Worm (Caenorhabditis elegans) whole organism, young adult: Measurements from ENCODE around the gene ZK488.6.

Experiments used
- C17E4.6 ChIP-seq: fragments of 200-800 bp; sonication (Bioruptor generic); IDR thresholded peaks from 2 replicates; pipeline ENCODE4 v1.3.6; 2022; ENCODE audit warnings: missing genetic modification reagents, missing genetic modification characterization, missing compliant biosample characterization
- F10E7.11 ChIP-seq: sonication (generic microtip); optimal IDR thresholded peaks from 2 replicates; lab custom pipeline; 2017; ENCODE audit warnings: mild to moderate bottlenecking, missing genetic modification characterization, moderate library complexity, missing compliant biosample characterization
- F39B2.1 ChIP-seq: fragments of 200-800 bp; sonication (Bioruptor generic); IDR thresholded peaks from 2 replicates; pipeline ENCODE4 v1.3.6; 2022; ENCODE audit warnings: missing genetic modification reagents, missing genetic modification characterization, missing compliant biosample characterization
- F49E8.2 ChIP-seq: sonication (generic microtip); optimal IDR thresholded peaks from 3 replicates; lab custom pipeline; 2017; ENCODE audit warnings: missing genetic modification characterization, mild to moderate bottlenecking, missing compliant biosample characterization, antibody characterized with exemption, moderate library complexity; ENCODE audit not compliant: insufficient read depth
- F55B11.4 ChIP-seq: sonication (generic microtip); optimal IDR thresholded peaks from 2 replicates; lab custom pipeline; 2016; ENCODE audit warnings: missing compliant biosample characterization, missing genetic modification characterization, borderline replicate concordance; ENCODE audit not compliant: insufficient read depth
- T07F8.4 ChIP-seq: sonication (generic microtip); optimal IDR thresholded peaks from 2 replicates; lab custom pipeline; 2016; ENCODE audit warnings: mild to moderate bottlenecking, missing genetic modification characterization, moderate library complexity, missing compliant biosample characterization
- Y53F4B.3 ChIP-seq: fragments of 200-800 bp; sonication (Bioruptor generic); IDR thresholded peaks from 2 replicates; pipeline ENCODE4 v1.3.6; 2022; ENCODE audit warnings: missing genetic modification reagents, missing genetic modification characterization, missing compliant biosample characterization
- Y56A3A.18 ChIP-seq: fragments of 200-800 bp; sonication (Bioruptor generic); IDR thresholded peaks from 2 replicates; pipeline ENCODE4 v1.3.6; 2022; ENCODE audit warnings: missing genetic modification reagents, missing genetic modification characterization, missing compliant biosample characterization
- atf-7 ChIP-seq: sonication (generic microtip); optimal IDR thresholded peaks from 2 replicates; lab custom pipeline; 2017; ENCODE audit warnings: mild to moderate bottlenecking, missing genetic modification characterization, missing compliant biosample characterization
- athp-1 ChIP-seq: sonication (generic microtip); optimal IDR thresholded peaks from 2 replicates; lab custom pipeline; 2017; ENCODE audit warnings: mild to moderate bottlenecking, missing genetic modification characterization, missing compliant biosample characterization
- attf-3 ChIP-seq: fragments of 200-800 bp; sonication (Bioruptor generic); conservative IDR thresholded peaks from 2 replicates; pipeline ENCODE4 v1.3.6; 2022; ENCODE audit warnings: missing genetic modification reagents, missing genetic modification characterization, missing compliant biosample characterization
- ccch-3 ChIP-seq: fragments of 200-800 bp; sonication (Bioruptor generic); optimal IDR thresholded peaks from 2 replicates; lab custom pipeline; 2018; ENCODE audit warnings: mild to moderate bottlenecking, missing genetic modification characterization, missing compliant biosample characterization
- cebp-1 ChIP-seq, 2 experiments: fragments of 200-800 bp in 1 of 2; sonication (Bioruptor generic) in 1 of 2; sonication (generic microtip) in 1 of 2; IDR thresholded peaks in 1 of 2; optimal IDR thresholded peaks in 1 of 2; 2 replicates each; pipeline versions ENCODE4 v1.3.6 to Lab custom; 2017 to 2022; ENCODE audit warnings: missing compliant biosample characterization in 2 of 2, missing genetic modification characterization in 2 of 2, mild to moderate bottlenecking in 1 of 2, missing genetic modification reagents in 1 of 2, moderate library complexity in 1 of 2
- ceh-100 ChIP-seq: fragments of 200-800 bp; sonication (Bioruptor generic); IDR thresholded peaks from 2 replicates; pipeline ENCODE4 v1.3.6; 2022; ENCODE audit warnings: missing genetic modification reagents, missing genetic modification characterization, missing compliant biosample characterization
- ceh-79 ChIP-seq: sonication (generic microtip); optimal IDR thresholded peaks from 2 replicates; lab custom pipeline; 2017; ENCODE audit warnings: mild to moderate bottlenecking, missing genetic modification characterization, missing compliant biosample characterization
- egl-18 ChIP-seq: fragments of 200-800 bp; sonication (Bioruptor generic); IDR thresholded peaks from 2 replicates; pipeline ENCODE4 v1.3.6; 2022; ENCODE audit warnings: missing genetic modification reagents, missing genetic modification characterization, missing compliant biosample characterization
- egl-44 ChIP-seq: fragments of 200-800 bp; sonication (Bioruptor generic); IDR thresholded peaks from 2 replicates; pipeline ENCODE4 v1.3.6; 2022; ENCODE audit warnings: missing genetic modification reagents, missing genetic modification characterization, missing compliant biosample characterization
- ets-4 ChIP-seq: fragments of 200-800 bp; sonication (Bioruptor generic); optimal IDR thresholded peaks from 2 replicates; lab custom pipeline; 2018; ENCODE audit warnings: mild to moderate bottlenecking, missing genetic modification characterization, missing compliant biosample characterization
- fkh-3 ChIP-seq: sonication (generic microtip); optimal IDR thresholded peaks from 2 replicates; lab custom pipeline; 2016; ENCODE audit warnings: mild to moderate bottlenecking, missing genetic modification characterization, missing compliant biosample characterization
- gei-17 ChIP-seq: fragments of 200-800 bp; sonication (Bioruptor generic); optimal IDR thresholded peaks from 2 replicates; lab custom pipeline; 2018; ENCODE audit warnings: mild to moderate bottlenecking, missing genetic modification characterization, missing compliant biosample characterization
- hlh-12 ChIP-seq: sonication (generic microtip); optimal IDR thresholded peaks from 2 replicates; lab custom pipeline; 2016; ENCODE audit warnings: missing genetic modification characterization, missing compliant biosample characterization
- hlh-26 ChIP-seq: fragments of 200-800 bp; sonication (Bioruptor generic); conservative IDR thresholded peaks from 2 replicates; pipeline ENCODE4 v1.3.6; 2022; ENCODE audit warnings: missing genetic modification reagents, missing genetic modification characterization, missing compliant biosample characterization
- let-526 ChIP-seq: fragments of 200-800 bp; sonication (Bioruptor generic); IDR thresholded peaks from 2 replicates; pipeline ENCODE4 v1.3.6; 2022; ENCODE audit warnings: missing genetic modification reagents, missing genetic modification characterization, missing compliant biosample characterization
- lin-26 ChIP-seq: fragments of 200-800 bp; sonication (Bioruptor generic); IDR thresholded peaks from 2 replicates; pipeline ENCODE4 v1.3.6; 2022; ENCODE audit warnings: missing genetic modification reagents, missing genetic modification characterization, missing compliant biosample characterization
- mcd-1 ChIP-seq: fragments of 200-800 bp; sonication (Bioruptor generic); IDR thresholded peaks from 2 replicates; pipeline ENCODE4 v1.3.6; 2022; ENCODE audit warnings: missing genetic modification reagents, missing genetic modification characterization, missing compliant biosample characterization
- mel-28 ChIP-seq: sonication (generic microtip); optimal IDR thresholded peaks from 2 replicates; lab custom pipeline; 2016; ENCODE audit warnings: borderline replicate concordance, mild to moderate bottlenecking, missing genetic modification characterization, missing compliant biosample characterization
- nhr-27 ChIP-seq: fragments of 200-800 bp; sonication (Bioruptor generic); optimal IDR thresholded peaks from 2 replicates; lab custom pipeline; 2018; ENCODE audit warnings: mild to moderate bottlenecking, missing genetic modification characterization, moderate library complexity, missing compliant biosample characterization
- nhr-80 ChIP-seq: sonication (generic microtip); optimal IDR thresholded peaks from 2 replicates; lab custom pipeline; 2016; ENCODE audit warnings: missing genetic modification characterization, missing compliant biosample characterization
- pbrm-1 ChIP-seq: fragments of 200-800 bp; sonication (Bioruptor generic); IDR thresholded peaks from 2 replicates; pipeline ENCODE4 v1.3.6; 2022; ENCODE audit warnings: missing genetic modification reagents, missing genetic modification characterization, missing compliant biosample characterization
- rec-8 ChIP-seq, 2 experiments: sonication (generic microtip); optimal IDR thresholded peaks; 2 replicates each; lab custom pipeline; 2016; ENCODE audit warnings: mild to moderate bottlenecking in 2 of 2, missing genetic modification characterization in 2 of 2, missing genetic modification reagents in 2 of 2, missing genotype in 2 of 2, missing biosample characterization in 1 of 2, missing compliant biosample characterization in 1 of 2, moderate library complexity in 1 of 2
- repo-1 ChIP-seq: sonication (generic microtip); optimal IDR thresholded peaks from 2 replicates; lab custom pipeline; 2017; ENCODE audit warnings: mild to moderate bottlenecking, missing genetic modification characterization, missing compliant biosample characterization
- rpc-1 ChIP-seq, 2 experiments: fragments of 150-350 bp in 1 of 2; sonication (generic microtip) in 1 of 2; optimal IDR thresholded peaks; 2 replicates each; lab custom pipeline; 2014 to 2018; ENCODE audit warnings: missing biosample characterization in 1 of 2, missing genetic modification characterization in 1 of 2, missing genetic modification reagents in 1 of 2, missing genotype in 1 of 2
- somi-1 ChIP-seq: fragments of 200-800 bp; sonication (Bioruptor generic); optimal IDR thresholded peaks from 2 replicates; lab custom pipeline; 2018; ENCODE audit warnings: mild to moderate bottlenecking, missing genetic modification characterization, missing compliant biosample characterization
- sptf-2 ChIP-seq: fragments of 200-800 bp; sonication (Bioruptor generic); optimal IDR thresholded peaks from 2 replicates; lab custom pipeline; 2018; ENCODE audit warnings: mild to moderate bottlenecking, missing genetic modification characterization, missing compliant biosample characterization
- tlf-1 ChIP-seq: fragments of 200-800 bp; sonication (Bioruptor generic); optimal IDR thresholded peaks from 2 replicates; lab custom pipeline; 2018; ENCODE audit warnings: mild to moderate bottlenecking, missing genetic modification characterization, missing compliant biosample characterization
- zfh-2 ChIP-seq: fragments of 200-800 bp; sonication (Bioruptor generic); conservative IDR thresholded peaks from 2 replicates; pipeline ENCODE4 v1.3.6; 2022; ENCODE audit warnings: missing genetic modification reagents, missing genetic modification characterization, missing compliant biosample characterization
- zim-3 ChIP-seq: sonication (generic microtip); optimal IDR thresholded peaks from 2 replicates; lab custom pipeline; 2017; ENCODE audit warnings: mild to moderate bottlenecking, missing genetic modification characterization, moderate library complexity, missing compliant biosample characterization
- ztf-22 ChIP-seq: fragments of 200-800 bp; sonication (Bioruptor generic); optimal IDR thresholded peaks from 2 replicates; lab custom pipeline; 2018; ENCODE audit warnings: mild to moderate bottlenecking, missing genetic modification characterization, moderate library complexity, missing compliant biosample characterization
- ztf-28 ChIP-seq: fragments of 200-800 bp; sonication (Bioruptor generic); IDR thresholded peaks from 2 replicates; pipeline ENCODE4 v1.3.6; 2022; ENCODE audit warnings: missing genetic modification reagents, missing genetic modification characterization, missing compliant biosample characterization

Gene ZK488.6

ce11 chrV:619054-619453 is 28.8 kb downstream of the ZK488.6 start, which contains the start of gene F48G7.4 (continued):
- TF ChIP-seq tlf-1 (GFP tag; lab: Kevin White, UChicago) (no peak), rec-8 (tag; optimal IDR thresholded peaks at IDR 0.05; lab: Kevin White, UChicago) (no peak), nhr-27 (tag; lab: Kevin White, UChicago) (no peak), mcd-1 (GFP tag; lab: Robert Waterston, UW) (no peak), nhr-80 (peak; percentile 20)

ce11 chrV:620987-621386 is 30.7 kb downstream of the ZK488.6 start:
- TF ChIP-seq zfh-2 (peak; percentile 51; the same call in 1 of the 2 replicates), atf-7 (no peak), zim-3 (tag; lab: Kevin White, UChicago) (no peak)
- TF ChIP-seq, all 124 proteins: peak for 1

- no peak for TF ChIP-seq ets-4 (GFP tag; lab: Kevin White, UChicago)
- TF ChIP-seq rpc-1 (optimal IDR thresholded peaks at IDR 0.05; lab: Kevin White, UChicago) = no peak
- TF ChIP-seq rpc-1 (tag; optimal IDR thresholded peaks at IDR 0.05; lab: Kevin White, UChicago) = no peak
- no peak for TF ChIP-seq fkh-3 (tag; lab: Kevin White, UChicago)
- TF ChIP-seq egl-44 (GFP tag; lab: Robert Waterston, UW) = no peak
- no peak for TF ChIP-seq egl-18 (GFP tag; lab: Robert Waterston, UW)
- no peak for TF ChIP-seq ccch-3 (GFP tag; lab: Kevin White, UChicago)
- TF ChIP-seq somi-1 = no peak
- TF ChIP-seq T07F8.4 = no peak
- TF ChIP-seq F49E8.2 = no peak
- no peak for TF ChIP-seq athp-1 (tag; lab: Kevin White, UChicago)
- TF ChIP-seq F39B2.1 = no peak
- no peak for TF ChIP-seq repo-1 (tag; lab: Kevin White, UChicago)
- no peak for TF ChIP-seq lin-26
- TF ChIP-seq pbrm-1 (GFP tag; lab: Robert Waterston, UW) = no peak
- no peak for TF ChIP-seq attf-3 (GFP tag; lab: Robert Waterston, UW)
- TF ChIP-seq Y53F4B.3 (GFP tag; lab: Robert Waterston, UW) = no peak
- no peak for TF ChIP-seq let-526 (GFP tag; lab: Robert Waterston, UW)
- no peak for TF ChIP-seq zfh-2
- TF ChIP-seq hlh-26 (GFP tag; lab: Robert Waterston, UW) = no peak
- no peak for TF ChIP-seq mel-28
- TF ChIP-seq, all 124 proteins: peak for 0
These were observed 32.6 kb downstream of the ZK488.6 start, which contains the start of gene F48G7.5 for ce11 chrV:622902-623301. F48G7.5 (minus strand) TSS chrV:622935.

ce11 chrV:624922-625321 is 34.6 kb downstream of the ZK488.6 start, which contains the start of gene srt-17:
srt-17 (minus strand) TSS chrV:625022.
- TF ChIP-seq ztf-28 (no peak), ceh-100 (GFP tag; lab: Robert Waterston, UW) (no peak), cebp-1 (GFP tag; IDR thresholded peaks at IDR 0.05; lab: Robert Waterston, UW) (no peak), cebp-1 (tag; optimal IDR thresholded peaks at IDR 0.05; lab: Kevin White, UChicago) (no peak), repo-1 (tag; lab: Kevin White, UChicago) (no peak), ceh-79 (tag; lab: Kevin White, UChicago) (no peak), F55B11.4 (tag; lab: Kevin White, UChicago) (no peak), C17E4.6 (GFP tag; lab: Robert Waterston, UW) (no peak), rpc-1 (optimal IDR thresholded peaks at IDR 0.05; lab: Kevin White, UChicago) (no peak), rpc-1 (tag; optimal IDR thresholded peaks at IDR 0.05; lab: Kevin White, UChicago) (no peak), sptf-2 (GFP tag; lab: Kevin White, UChicago) (no peak), gei-17 (no peak), F10E7.11 (tag; lab: Kevin White, UChicago) (no peak), T07F8.4 (no peak), ztf-22 (no peak), hlh-12 (tag; lab: Kevin White, UChicago) (no peak), Y56A3A.18 (no peak)
